Worm (Caenorhabditis elegans) whole organism, L4/young adult: ENCODE data around the gene F46H5.3.

Source experiments
- dao-5 ChIP-seq: sonication (generic microtip); optimal IDR thresholded peaks from 2 replicates; lab custom pipeline; 2016; ENCODE audit warnings: missing genotype, missing genetic modification characterization, moderate library complexity, missing compliant biosample characterization
- him-1 ChIP-seq: sonication (generic microtip); optimal IDR thresholded peaks from 2 replicates; lab custom pipeline; 2016; ENCODE audit warnings: missing genotype, missing genetic modification reagents, missing genetic modification characterization, missing compliant biosample characterization

- TF ChIP-seq him-1 (tag; lab: Kevin White, UChicago), result no peak
- no peak for TF ChIP-seq dao-5 (tag; lab: Kevin White, UChicago)
Observed at ce11 chrX:7283136-7283535, 44.7 kb upstream of the F46H5.3 start.
